Fruit fly (Drosophila melanogaster) whole organism, embryonic: ENCODE results near the gene sunn.

Experiments
- Atf6 ChIP-seq: fragments of 200-800 bp; sonication (Bioruptor generic); IDR thresholded peaks from 2 replicates; pipeline ENCODE4 v1.3.6; 2022; ENCODE audit warnings: missing biosample characterization, missing genetic modification characterization
- CG1024 ChIP-seq: fragments of 200-800 bp; sonication (Bioruptor generic); IDR thresholded peaks from 2 replicates; pipeline ENCODE4 v1.3.6; 2022; ENCODE audit warnings: missing biosample characterization, missing genetic modification characterization
- CG10366 ChIP-seq: fragments of 200-800 bp; sonication (Bioruptor generic); IDR thresholded peaks from 2 replicates; pipeline ENCODE4 v1.3.6; 2022; ENCODE audit warnings: missing biosample characterization, missing genetic modification characterization
- CG11695 ChIP-seq: fragments of 200-800 bp; sonication (Bioruptor generic); IDR thresholded peaks from 3 replicates; pipeline ENCODE4 v1.3.6; 2022; ENCODE audit warnings: missing biosample characterization, missing genetic modification characterization
- CG14441 ChIP-seq: fragments of 200-800 bp; sonication (Bioruptor generic); IDR thresholded peaks from 2 replicates; pipeline ENCODE4 v1.3.6; 2022; ENCODE audit warnings: missing biosample characterization, missing genetic modification characterization
- CG1529 ChIP-seq: fragments of 200-800 bp; sonication (Bioruptor generic); optimal IDR thresholded peaks from 3 replicates; lab custom pipeline; 2018; ENCODE audit warnings: missing biosample characterization, missing genetic modification characterization
- CG17612 ChIP-seq: fragments of 200-800 bp; sonication (Bioruptor generic); IDR thresholded peaks from 2 replicates; pipeline ENCODE4 v1.3.6; 2022; ENCODE audit warnings: missing biosample characterization, missing genetic modification characterization
- CG2202 ChIP-seq: fragments of 200-800 bp; sonication (Bioruptor generic); optimal IDR thresholded peaks from 2 replicates; lab custom pipeline; 2018; ENCODE audit warnings: missing biosample characterization, mild to moderate bottlenecking, missing genetic modification characterization
- CG2678 ChIP-seq: fragments of 200-800 bp; sonication (Bioruptor generic); optimal IDR thresholded peaks from 3 replicates; lab custom pipeline; 2019; ENCODE audit warnings: missing biosample characterization, mild to moderate bottlenecking, missing genetic modification characterization, moderate library complexity
- CG2712 ChIP-seq: fragments of 200-800 bp; optimal IDR thresholded peaks from 3 replicates; lab custom pipeline; 2019; ENCODE audit warnings: missing biosample characterization, mild to moderate bottlenecking, missing genetic modification characterization, moderate library complexity
- CG7556 ChIP-seq: fragments of 200-800 bp; sonication (Bioruptor generic); optimal IDR thresholded peaks from 2 replicates; lab custom pipeline; 2017; ENCODE audit warnings: missing biosample characterization, mild to moderate bottlenecking, missing genetic modification characterization
- CG7839 ChIP-seq: fragments of 200-800 bp; sonication (Bioruptor generic); optimal IDR thresholded peaks from 3 replicates; lab custom pipeline; 2018; ENCODE audit warnings: missing biosample characterization, mild to moderate bottlenecking, missing genetic modification characterization, moderate library complexity
- CG7928 ChIP-seq: fragments of 200-800 bp; sonication (Bioruptor generic); optimal IDR thresholded peaks from 2 replicates; lab custom pipeline; 2017; ENCODE audit warnings: missing biosample characterization, mild to moderate bottlenecking, missing genetic modification characterization
- CG7987 ChIP-seq: fragments of 200-800 bp; sonication (Bioruptor generic); optimal IDR thresholded peaks from 2 replicates; lab custom pipeline; 2018; ENCODE audit warnings: missing biosample characterization, mild to moderate bottlenecking, missing genetic modification characterization, moderate library complexity
- Camta ChIP-seq: fragments of 200-800 bp; sonication (Bioruptor generic); optimal IDR thresholded peaks from 2 replicates; lab custom pipeline; 2016; ENCODE audit warnings: missing biosample characterization, missing genetic modification characterization
- CkIIα-i1 ChIP-seq: fragments of 200-800 bp; sonication (Bioruptor generic); IDR thresholded peaks from 2 replicates; pipeline ENCODE4 v1.3.6; 2022; ENCODE audit warnings: missing biosample characterization, missing genetic modification characterization
- E2f2 ChIP-seq: fragments of 200-800 bp; sonication (Bioruptor generic); IDR thresholded peaks from 2 replicates; pipeline ENCODE4 v1.3.6; 2022; ENCODE audit warnings: missing biosample characterization, missing genetic modification characterization
- HLH3B ChIP-seq: fragments of 200-800 bp; sonication (Bioruptor generic); IDR thresholded peaks from 2 replicates; pipeline ENCODE4 v1.3.6; 2022; ENCODE audit warnings: missing biosample characterization, missing genetic modification characterization
- HLH54F ChIP-seq: fragments of 200-800 bp; sonication (Bioruptor generic); optimal IDR thresholded peaks from 3 replicates; lab custom pipeline; 2016; ENCODE audit warnings: missing biosample characterization, missing genetic modification characterization
- Lim3 ChIP-seq: fragments of 200-800 bp; sonication (Bioruptor generic); IDR thresholded peaks from 2 replicates; pipeline ENCODE4 v1.3.6; 2022; ENCODE audit warnings: missing biosample characterization, missing genetic modification characterization
- Med ChIP-seq: fragments of 200-800 bp; sonication (Bioruptor generic); peaks from one replicate; lab custom pipeline; 2016; ENCODE audit warnings: missing biosample characterization, missing genetic modification characterization, mild to moderate bottlenecking, inconsistent platforms, moderate library complexity
- Mes4 ChIP-seq: fragments of 200-800 bp; sonication (Bioruptor generic); optimal IDR thresholded peaks from 2 replicates; lab custom pipeline; 2016; ENCODE audit warnings: missing biosample characterization, missing genetic modification characterization
- Nf-YA ChIP-seq: fragments of 200-800 bp; sonication (Bioruptor generic); IDR thresholded peaks from 2 replicates; pipeline ENCODE4 v1.3.6; 2022; ENCODE audit warnings: missing biosample characterization, missing genetic modification characterization
- Nf-YB ChIP-seq: fragments of 200-800 bp; sonication (Bioruptor generic); optimal IDR thresholded peaks from 3 replicates; lab custom pipeline; 2019; ENCODE audit warnings: missing biosample characterization, mild to moderate bottlenecking, missing genetic modification characterization, moderate library complexity
- Nf-YC ChIP-seq: fragments of 200-800 bp; optimal IDR thresholded peaks from 3 replicates; lab custom pipeline; 2019; ENCODE audit warnings: missing biosample characterization, mild to moderate bottlenecking, missing genetic modification characterization, moderate library complexity
- Pdp1 ChIP-seq, 2 experiments: fragments of 200-800 bp; sonication (Bioruptor generic); optimal IDR thresholded peaks; 3 replicates each; lab custom pipeline; 2016; ENCODE audit warnings: missing biosample characterization in 2 of 2, missing genetic modification characterization in 2 of 2, mild to moderate bottlenecking in 1 of 2, moderate library complexity in 1 of 2
- Sin3A ChIP-seq: fragments of >200 bp; optimal IDR thresholded peaks from 2 replicates; lab custom pipeline; 2018
- Usf ChIP-seq: fragments of 200-800 bp; sonication (Bioruptor generic); optimal IDR thresholded peaks from 2 replicates; lab custom pipeline; 2017; ENCODE audit warnings: missing genotype, missing biosample characterization, missing genetic modification characterization
- Xbp1 ChIP-seq: fragments of 200-800 bp; sonication (Bioruptor generic); optimal IDR thresholded peaks from 3 replicates; lab custom pipeline; 2016; ENCODE audit warnings: missing biosample characterization, mild to moderate bottlenecking, missing genetic modification characterization
- Xrp1 ChIP-seq: fragments of 200-800 bp; sonication (Bioruptor generic); IDR thresholded peaks from 2 replicates; pipeline ENCODE4 v1.3.6; 2022; ENCODE audit warnings: missing biosample characterization, missing genetic modification characterization
- ash1 ChIP-seq: fragments of 200-800 bp; sonication (Bioruptor generic); optimal IDR thresholded peaks from 2 replicates; lab custom pipeline; 2018; ENCODE audit warnings: missing biosample characterization, mild to moderate bottlenecking, missing genetic modification characterization
- chinmo ChIP-seq: fragments of 200-800 bp; sonication (Bioruptor generic); IDR thresholded peaks from 4 replicates; pipeline ENCODE4 v1.3.6; 2022; ENCODE audit warnings: missing biosample characterization, missing genetic modification characterization; ENCODE audit not compliant: partially characterized antibody
- croc ChIP-seq: fragments of 200-800 bp; sonication (Bioruptor generic); conservative IDR thresholded peaks from 3 replicates; pipeline ENCODE4 v1.3.6; 2022; ENCODE audit warnings: missing biosample characterization, missing genetic modification characterization
- emc ChIP-seq: fragments of 200-800 bp; sonication (Bioruptor generic); optimal IDR thresholded peaks from 2 replicates; lab custom pipeline; 2016; ENCODE audit warnings: missing biosample characterization, missing genetic modification characterization
- en ChIP-seq: fragments of 200-800 bp; sonication (Bioruptor generic); optimal IDR thresholded peaks from 2 replicates; lab custom pipeline; 2016; ENCODE audit warnings: missing biosample characterization, missing genetic modification characterization
- exex ChIP-seq: fragments of 200-800 bp; sonication (Bioruptor generic); optimal IDR thresholded peaks from 4 replicates; lab custom pipeline; 2018; ENCODE audit warnings: missing biosample characterization, mild to moderate bottlenecking, missing genetic modification characterization, moderate library complexity
- fd96Cb ChIP-seq: fragments of 200-800 bp; sonication (Bioruptor generic); optimal IDR thresholded peaks from 2 replicates; lab custom pipeline; 2018; ENCODE audit warnings: missing biosample characterization, mild to moderate bottlenecking, missing genetic modification characterization, moderate library complexity
- fru ChIP-seq: fragments of >200 bp; optimal IDR thresholded peaks from 2 replicates; lab custom pipeline; 2017
- gem ChIP-seq: fragments of 200-800 bp; sonication (Bioruptor generic); optimal IDR thresholded peaks from 2 replicates; lab custom pipeline; 2019; ENCODE audit warnings: missing biosample characterization, mild to moderate bottlenecking, missing genetic modification characterization, moderate library complexity
- gro ChIP-seq: fragments of 200-800 bp; sonication (Bioruptor generic); optimal IDR thresholded peaks from 2 replicates; lab custom pipeline; 2016; ENCODE audit warnings: missing biosample characterization, missing genetic modification characterization
- hb ChIP-seq: fragments of 200-800 bp; sonication (Bioruptor generic); IDR thresholded peaks from 3 replicates; pipeline ENCODE4 v1.3.6; 2022; ENCODE audit warnings: missing biosample characterization, missing genetic modification characterization; ENCODE audit not compliant: partially characterized antibody
- kay ChIP-seq: fragments of 200-800 bp; sonication (Bioruptor generic); optimal IDR thresholded peaks from 2 replicates; lab custom pipeline; 2016; ENCODE audit warnings: missing biosample characterization, missing genetic modification characterization
- lbe ChIP-seq: fragments of 200-800 bp; sonication (Bioruptor generic); optimal IDR thresholded peaks from 2 replicates; lab custom pipeline; 2016; ENCODE audit warnings: missing biosample characterization, mild to moderate bottlenecking, missing genetic modification characterization
- lola ChIP-seq, 3 experiments: fragments of >200 bp in 2 of 3; fragments of 200-800 bp in 1 of 3; sonication (Bioruptor generic) in 1 of 3; optimal IDR thresholded peaks; 2 replicates each; lab custom pipeline; 2017 to 2019; ENCODE audit warnings: missing biosample characterization in 3 of 3, missing genetic modification characterization in 3 of 3, mild to moderate bottlenecking in 1 of 3, moderate library complexity in 1 of 3
- mld ChIP-seq: fragments of 200-800 bp; sonication (Bioruptor generic); IDR thresholded peaks from 3 replicates; pipeline ENCODE4 v1.3.6; 2022; ENCODE audit warnings: missing biosample characterization, missing genetic modification characterization; ENCODE audit not compliant: partially characterized antibody
- otp ChIP-seq: fragments of 200-800 bp; sonication (Bioruptor generic); IDR thresholded peaks from 3 replicates; pipeline ENCODE4, ENCODE4 v1.3.6; 2022; ENCODE audit warnings: missing biosample characterization, missing genetic modification characterization
- rib ChIP-seq: fragments of 200-800 bp; sonication (Bioruptor generic); IDR thresholded peaks from 2 replicates; pipeline ENCODE4 v1.3.6; 2022; ENCODE audit warnings: missing biosample characterization, missing genetic modification characterization
- salm ChIP-seq: fragments of 200-800 bp; sonication (Bioruptor generic); optimal IDR thresholded peaks from 2 replicates; lab custom pipeline; 2018; ENCODE audit warnings: missing biosample characterization, mild to moderate bottlenecking, missing genetic modification characterization
- sim ChIP-seq: fragments of 200-800 bp; sonication (Bioruptor generic); IDR thresholded peaks from 2 replicates; pipeline ENCODE4 v1.3.6; 2022; ENCODE audit warnings: missing biosample characterization, missing genetic modification characterization
- slou ChIP-seq: fragments of 200-800 bp; sonication (Bioruptor generic); optimal IDR thresholded peaks from 3 replicates; lab custom pipeline; 2016; ENCODE audit warnings: missing biosample characterization, missing genetic modification characterization
- toy ChIP-seq: fragments of 200-800 bp; sonication (Bioruptor generic); IDR thresholded peaks from 2 replicates; pipeline ENCODE4 v1.3.6; 2022; ENCODE audit warnings: missing biosample characterization, missing genetic modification characterization
- zf30C ChIP-seq: fragments of 200-800 bp; sonication (Bioruptor generic); optimal IDR thresholded peaks from 3 replicates; lab custom pipeline; 2018; ENCODE audit warnings: missing biosample characterization, mild to moderate bottlenecking, missing genetic modification characterization

Gene sunn

dm6 chr3L:11772608-11773017, 44.5 kb downstream of the sunn start (continued):
- TF ChIP-seq CG2712 (tag; lab: Kevin White, UChicago) (no peak), Mes4 (GFP tag; lab: Kevin White, UChicago) (no peak), CG1529 (GFP tag; lab: Kevin White, UChicago) (no peak), Nf-YA (GFP tag; lab: Robert Waterston, UW) (no peak), Usf (GFP tag; lab: Kevin White, UChicago) (no peak), slou (GFP tag; lab: Kevin White, UChicago) (no peak), en (GFP tag; lab: Kevin White, UChicago) (no peak), E2f2 (GFP tag; lab: Robert Waterston, UW) (no peak), CG1024 (GFP tag; lab: Robert Waterston, UW) (no peak), CG7987 (peak; percentile 18), chinmo (GFP tag; lab: Robert Waterston, UW) (peak; percentile 87; the same call in 3 of the 4 replicates), kay (GFP tag; lab: Kevin White, UChicago) (peak; percentile 20), Xbp1 (no peak), rib (GFP tag; lab: Robert Waterston, UW) (peak; percentile 33; the same call in 1 of the 2 replicates), CkIIα-i1 (no peak), HLH54F (GFP tag; lab: Kevin White, UChicago) (no peak), otp (GFP tag; lab: Robert Waterston, UW) (0 out of 3 replicates have a peak, but pooled peaks have one; percentile 25), Sin3A (lab: Kevin White, UChicago) (no peak), CG17612 (GFP tag; lab: Robert Waterston, UW) (no peak), fd96Cb (no peak), CG2678 (tag; lab: Kevin White, UChicago) (peak; percentile 24), Pdp1 (GFP tag; optimal IDR thresholded peaks at IDR 0.05; lab: Kevin White, UChicago) (peak in 1 of 2 experiments; percentile 60), zf30C (no peak), Nf-YC (tag; lab: Kevin White, UChicago) (peak; percentile 67), HLH3B (no peak), CG7928 (GFP tag; lab: Kevin White, UChicago) (no peak), Med (GFP tag; lab: Kevin White, UChicago) (peak; percentile 88), croc (no peak), salm (tag; lab: Kevin White, UChicago) (peak; percentile 23), CG7839 (tag; lab: Kevin White, UChicago) (no peak), gro (GFP tag; lab: Kevin White, UChicago) (peak; percentile 19), sim (GFP tag; lab: Robert Waterston, UW) (no peak), fru (lab: Kevin White, UChicago) (no peak), hb (no peak), CG11695 (GFP tag; lab: Robert Waterston, UW) (0 out of 3 replicates have a peak, but pooled peaks have one; percentile 16), CG14441 (peak; percentile 12; the same call in 1 of the 2 replicates), gem (no peak), Atf6 (GFP tag; lab: Robert Waterston, UW) (0 out of 2 replicates have a peak, but pooled peaks have one; percentile 12), emc (no peak), CG2202 (tag; lab: Kevin White, UChicago) (no peak), lola (GFP tag; optimal IDR thresholded peaks at IDR 0.05; lab: Kevin White, UChicago) (no peak), exex (tag; lab: Kevin White, UChicago) (peak; percentile 99), Lim3 (GFP tag; lab: Robert Waterston, UW) (0 out of 2 replicates have a peak, but pooled peaks have one; percentile 38), toy (GFP tag; lab: Robert Waterston, UW) (no peak), Nf-YB (peak; percentile 65), CG7556 (GFP tag; lab: Kevin White, UChicago) (no peak), lbe (no peak), CG10366 (GFP tag; lab: Robert Waterston, UW) (no peak), ash1 (no peak), Xrp1 (GFP tag; lab: Robert Waterston, UW) (no peak), Camta (no peak), mld (no peak)
